Worm (Caenorhabditis elegans) whole organism, L4/young adult: ENCODE measurements around the gene C02B10.4.
"Not testable (repeated sequence)": the region's sequence is repeated elsewhere in the genome, so short reads cannot be mapped to it uniquely, and the experiment has no call there.

Experiments
- W03F9.2 ChIP-seq: fragments of 150-350 bp; optimal IDR thresholded peaks from 2 replicates; lab custom pipeline; 2014; ENCODE audit warnings: missing biosample characterization, missing genetic modification characterization
- dao-5 ChIP-seq: sonication (generic microtip); optimal IDR thresholded peaks from 2 replicates; lab custom pipeline; 2016; ENCODE audit warnings: missing genotype, missing genetic modification characterization, moderate library complexity, missing compliant biosample characterization
- him-1 ChIP-seq: sonication (generic microtip); optimal IDR thresholded peaks from 2 replicates; lab custom pipeline; 2016; ENCODE audit warnings: missing genotype, missing genetic modification reagents, missing genetic modification characterization, missing compliant biosample characterization

Gene C02B10.4

DNA sequence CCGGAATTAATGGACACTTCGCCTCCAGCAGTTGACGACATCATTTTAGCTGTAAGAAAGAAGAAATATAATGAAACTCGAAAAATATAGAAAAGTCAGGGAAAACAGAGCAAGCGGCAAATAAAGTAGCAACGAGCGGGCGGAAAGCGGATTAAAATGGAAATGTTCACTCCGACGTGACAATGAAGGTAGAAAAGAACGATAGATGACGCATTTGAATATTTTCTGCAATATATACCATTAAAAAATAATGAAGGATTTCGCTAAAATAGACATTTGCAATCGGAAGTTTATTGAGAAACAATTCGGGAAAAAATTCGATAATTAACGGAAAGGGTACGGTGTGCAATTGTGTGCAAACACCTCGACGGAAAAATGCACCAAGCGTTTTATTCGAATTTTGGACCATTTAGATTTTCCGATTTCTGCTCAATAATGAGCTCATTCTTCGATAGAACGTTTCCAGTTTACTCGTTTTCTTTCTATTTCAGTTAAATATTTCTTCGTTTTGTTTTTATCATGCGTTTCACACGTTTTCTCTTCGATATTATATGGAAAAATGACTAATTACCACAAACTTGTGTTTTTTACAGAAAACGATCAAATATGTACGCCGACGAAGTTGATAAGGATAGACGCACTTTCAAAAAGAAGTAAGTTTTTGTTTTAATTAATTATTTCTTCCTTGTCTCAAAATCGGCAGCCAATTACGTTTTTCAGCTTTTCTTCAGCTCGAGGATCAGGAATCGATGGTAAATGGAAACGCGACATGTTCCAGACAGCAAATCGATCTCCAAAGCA lies at the start of gene C02B10.4, which contains the start of gene snpn-1:
C02B10.4 (plus strand) TSS at position 594 of the 801 bp plus-strand sequence.
snpn-1 (minus strand) TSS at position 51 of the 801 bp plus-strand sequence.
- no peak for TF ChIP-seq dao-5
- peak; percentile 15 for TF ChIP-seq him-1 (tag; lab: Kevin White, UChicago)
- TF ChIP-seq W03F9.2 (tag; lab: Kevin White, UChicago) = peak; percentile 52

DNA sequence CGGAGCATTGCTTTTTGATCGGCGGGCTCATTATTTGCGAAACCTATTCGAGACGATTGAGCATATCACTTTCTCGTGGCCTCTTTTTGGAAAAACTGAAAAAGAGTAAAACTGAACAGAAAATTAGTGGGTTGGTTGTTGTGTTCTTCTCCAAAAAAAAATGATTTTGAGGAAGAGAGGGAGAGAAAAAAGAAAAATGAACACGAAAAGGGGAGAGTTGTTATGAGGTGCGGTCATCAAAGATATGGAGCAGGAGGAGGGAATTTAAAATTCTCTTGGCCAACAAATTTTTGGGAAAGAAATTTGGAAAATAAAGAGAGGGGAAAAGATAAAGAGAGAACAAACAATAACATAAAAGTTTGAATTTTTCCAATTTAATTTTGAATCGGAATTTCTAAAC lies 46.0 kb upstream of the C02B10.4 start, which contains the start of gene hot-9:
hot-9 (minus strand) TSS at position 101 of the 400 bp plus-strand sequence.
- TF ChIP-seq him-1 (tag; lab: Kevin White, UChicago) (no peak), dao-5 (no peak), W03F9.2 (tag; lab: Kevin White, UChicago) (no peak)

DNA sequence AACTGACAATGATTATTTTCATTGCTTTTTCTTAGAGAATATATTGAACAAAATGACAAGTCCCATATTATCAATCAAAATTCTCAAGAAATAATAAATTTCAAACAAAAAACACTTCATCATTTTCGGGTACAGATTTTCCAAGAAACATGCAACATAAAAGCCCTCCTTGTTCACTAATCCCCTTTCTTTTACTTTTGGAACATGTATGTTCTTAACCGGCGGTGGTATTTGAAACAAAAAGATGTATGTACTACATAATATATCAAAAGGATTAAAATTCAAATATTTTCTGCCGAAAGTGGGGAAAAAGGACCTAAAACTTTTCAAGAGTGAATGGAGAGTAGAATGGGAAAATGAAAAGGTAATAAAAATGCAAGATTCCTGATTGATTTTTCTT lies 37.1 kb upstream of the C02B10.4 start:
- no peak for TF ChIP-seq W03F9.2 (tag; lab: Kevin White, UChicago)
- no peak for TF ChIP-seq him-1 (tag; lab: Kevin White, UChicago)
- TF ChIP-seq dao-5 = no peak

DNA sequence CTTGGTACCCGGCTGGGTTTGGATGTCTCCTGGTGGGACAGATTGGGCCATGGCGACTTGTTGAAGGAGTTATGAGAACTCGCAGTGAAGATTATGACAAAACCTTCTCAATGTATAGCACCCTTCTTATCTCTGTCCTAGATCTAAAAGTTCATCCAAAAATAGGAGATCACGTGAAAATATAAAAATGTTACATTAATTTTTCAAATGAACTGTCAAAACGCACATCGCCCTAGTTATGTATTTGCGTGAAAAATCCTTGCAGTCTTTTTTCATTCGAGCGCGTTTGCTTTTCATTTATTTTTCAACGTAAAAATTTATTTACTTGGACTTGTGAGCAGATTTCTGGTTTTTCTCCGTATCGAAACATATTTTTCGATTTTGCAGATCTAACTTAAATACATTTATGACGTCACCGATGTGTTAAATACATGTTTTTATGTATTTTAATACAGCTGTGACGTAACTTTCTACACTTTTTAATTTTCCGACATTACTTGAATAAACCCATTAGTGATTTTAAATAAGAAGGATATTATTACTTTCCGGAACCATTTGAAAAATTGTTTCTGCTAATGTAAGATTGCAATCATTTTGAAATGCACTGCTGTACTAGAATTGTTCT lies 35.3 kb upstream of the C02B10.4 start, which contains the start of gene msp-55:
msp-55 (minus strand) TSS at position 51 of the 625 bp plus-strand sequence.
- TF ChIP-seq W03F9.2 (tag; lab: Kevin White, UChicago) = no peak
- TF ChIP-seq him-1 (tag; lab: Kevin White, UChicago) = no peak
- no peak for TF ChIP-seq dao-5

DNA sequence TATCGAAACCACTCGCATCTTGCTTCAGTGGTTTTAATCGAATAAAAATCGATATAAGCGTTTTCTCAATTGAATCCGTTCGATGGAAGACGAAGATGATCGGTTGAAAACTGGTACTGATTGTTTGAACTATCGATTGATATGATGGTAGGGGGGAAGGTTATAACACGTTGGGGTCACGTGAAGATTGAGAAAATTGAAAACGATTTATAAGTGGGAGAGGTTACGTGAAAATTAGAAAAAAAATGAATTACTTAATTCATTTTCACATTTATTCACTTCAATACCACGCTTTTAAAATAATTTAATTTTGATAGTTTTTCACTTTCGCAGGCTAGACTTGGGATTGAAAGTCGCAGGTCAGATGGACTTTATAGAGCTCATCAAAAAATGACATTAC lies 30.4 kb upstream of the C02B10.4 start, which contains the start of gene C09B9.7:
C09B9.7 (minus strand) TSS at position 101 of the 400 bp plus-strand sequence.
- TF ChIP-seq W03F9.2 (tag; lab: Kevin White, UChicago) = no peak

DNA sequence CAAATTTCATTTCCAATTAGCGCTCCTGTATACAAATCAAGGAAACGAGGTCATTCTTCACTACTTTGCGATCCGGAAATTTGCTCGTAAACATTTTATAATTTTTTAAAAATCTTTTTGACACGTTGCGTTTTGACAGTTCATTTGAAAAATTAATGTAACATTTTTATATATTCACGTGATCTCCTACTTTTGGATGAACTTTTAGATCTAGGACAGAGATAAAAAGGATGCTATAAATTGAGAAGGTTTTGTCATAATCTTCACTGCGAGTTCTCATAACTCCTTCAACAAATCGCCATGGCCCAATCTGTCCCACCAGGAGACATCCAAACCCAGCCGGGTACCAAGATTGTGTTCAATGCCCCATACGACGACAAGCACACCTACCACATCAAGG lies 29.1 kb upstream of the C02B10.4 start, which contains the start of gene msp-57:
msp-57 (plus strand) TSS at position 301 of the 400 bp plus-strand sequence.
- not testable (repeated sequence) for TF ChIP-seq him-1 (tag; lab: Kevin White, UChicago); W03F9.2 (tag; lab: Kevin White, UChicago); dao-5

DNA sequence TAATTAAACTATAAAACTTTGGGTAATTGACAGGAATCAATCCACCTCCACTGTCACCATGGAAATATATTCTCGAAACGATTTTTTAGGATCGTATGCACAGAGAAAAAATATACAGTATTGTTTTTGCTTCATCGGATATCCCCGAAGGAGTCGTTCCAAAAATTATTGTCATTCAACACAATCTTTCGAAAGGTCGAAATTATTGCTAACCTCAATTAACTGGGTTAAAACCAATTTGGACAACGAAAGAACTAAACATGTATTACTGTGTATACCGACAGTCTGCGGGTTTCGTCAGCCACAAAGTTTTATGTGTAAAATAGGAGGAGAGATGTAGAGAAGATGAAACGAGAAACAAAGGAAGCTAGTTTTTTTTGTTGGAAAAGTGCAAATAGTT lies 28.1 kb upstream of the C02B10.4 start:
- TF ChIP-seq dao-5 = no peak
- TF ChIP-seq him-1 (tag; lab: Kevin White, UChicago) = no peak
- no peak for TF ChIP-seq W03F9.2 (tag; lab: Kevin White, UChicago)

DNA sequence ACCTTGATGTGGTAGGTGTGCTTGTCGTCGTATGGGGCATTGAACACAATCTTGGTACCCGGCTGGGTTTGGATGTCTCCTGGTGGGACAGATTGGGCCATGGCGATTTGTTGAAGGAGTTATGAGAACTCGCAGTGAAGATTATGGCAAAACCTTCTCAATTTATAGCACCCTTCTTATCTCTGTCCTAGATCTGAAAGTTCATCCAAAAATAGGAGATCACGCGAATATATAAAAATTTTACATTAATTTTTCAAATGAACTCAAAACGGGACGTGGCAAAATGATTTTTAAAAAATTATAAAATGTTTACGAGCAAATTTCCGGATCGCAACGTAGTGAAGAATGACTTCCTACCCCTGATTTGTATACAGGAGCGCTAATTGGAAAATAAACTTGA lies 26.4 kb upstream of the C02B10.4 start, which contains the start of gene msp-53:
msp-53 (minus strand) TSS at position 101 of the 400 bp plus-strand sequence.
- not testable (repeated sequence) for TF ChIP-seq dao-5; W03F9.2 (tag; lab: Kevin White, UChicago); him-1 (tag; lab: Kevin White, UChicago)

DNA sequence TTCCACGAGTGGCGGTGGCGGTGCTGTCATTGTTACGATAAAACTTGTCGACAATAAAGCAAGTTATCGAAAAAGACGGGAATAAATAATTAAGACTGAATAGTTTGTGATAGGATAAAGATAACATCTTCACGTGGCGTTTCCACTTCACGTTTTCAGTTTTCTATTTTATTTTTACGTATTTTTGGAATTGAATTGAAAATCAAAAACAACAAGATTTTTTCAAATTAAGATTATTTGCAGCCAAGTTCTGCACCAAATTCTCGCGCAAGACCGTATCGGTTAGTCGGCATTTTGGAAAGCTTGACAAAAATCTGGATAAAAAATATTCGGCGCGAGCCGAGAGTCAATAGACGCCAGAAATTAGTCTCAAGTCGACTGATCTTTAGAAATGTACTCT lies 24.5 kb upstream of the C02B10.4 start, which contains the start of gene ttbk-2.2:
ttbk-2.2 (minus strand) TSS at position 101 of the 400 bp plus-strand sequence.
- TF ChIP-seq W03F9.2 (tag; lab: Kevin White, UChicago); him-1 (tag; lab: Kevin White, UChicago); dao-5: not testable (repeated sequence)

DNA sequence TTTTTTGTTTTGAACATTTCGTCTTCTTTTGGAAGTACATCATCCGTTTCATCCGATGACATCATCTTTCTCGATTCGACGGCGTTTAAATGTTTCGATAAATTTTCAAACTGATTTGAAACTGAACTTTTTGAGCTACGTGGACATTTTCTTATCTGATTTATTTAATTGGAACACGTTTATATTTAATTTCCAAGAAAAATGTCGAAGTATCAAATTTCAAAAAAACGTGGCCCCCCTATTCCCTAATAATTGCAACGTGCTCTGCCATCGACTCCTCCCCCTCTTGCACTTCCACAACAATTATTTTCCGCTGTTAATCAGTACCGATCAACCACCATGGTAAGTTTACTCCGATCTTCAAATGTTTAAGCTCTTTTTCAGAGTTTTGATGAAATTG lies 22.8 kb upstream of the C02B10.4 start, which contains the start of the genes R13H9.6 and rmd-6:
R13H9.6 (minus strand) TSS at position 101 of the 400 bp plus-strand sequence.
rmd-6 (plus strand) TSS at position 305 of the 400 bp plus-strand sequence.
- not testable (repeated sequence) for TF ChIP-seq W03F9.2 (tag; lab: Kevin White, UChicago); dao-5; him-1 (tag; lab: Kevin White, UChicago)

DNA sequence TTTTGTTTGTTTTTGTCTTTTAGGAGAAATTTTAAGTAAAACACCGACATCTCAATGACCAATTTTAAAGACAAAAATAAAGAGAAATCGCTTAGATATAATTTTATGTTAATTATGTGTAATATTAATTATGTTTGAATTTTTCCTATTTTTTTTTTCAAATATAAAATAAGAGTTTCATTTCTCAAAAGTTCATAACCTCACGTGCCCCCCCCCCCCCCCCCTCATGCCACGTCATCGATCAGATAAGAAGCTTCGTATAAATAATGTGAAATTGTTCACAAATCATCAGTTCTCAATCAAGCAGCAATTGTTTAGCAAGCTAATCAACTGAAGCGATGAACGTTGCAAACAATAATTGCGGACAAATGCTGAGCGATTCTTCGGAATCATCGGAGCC lies 20.8 kb upstream of the C02B10.4 start, which contains the start of gene C02B10.6:
C02B10.6 (plus strand) TSS at position 301 of the 400 bp plus-strand sequence.
- not testable (repeated sequence) for TF ChIP-seq W03F9.2 (tag; lab: Kevin White, UChicago); him-1 (tag; lab: Kevin White, UChicago); dao-5

DNA sequence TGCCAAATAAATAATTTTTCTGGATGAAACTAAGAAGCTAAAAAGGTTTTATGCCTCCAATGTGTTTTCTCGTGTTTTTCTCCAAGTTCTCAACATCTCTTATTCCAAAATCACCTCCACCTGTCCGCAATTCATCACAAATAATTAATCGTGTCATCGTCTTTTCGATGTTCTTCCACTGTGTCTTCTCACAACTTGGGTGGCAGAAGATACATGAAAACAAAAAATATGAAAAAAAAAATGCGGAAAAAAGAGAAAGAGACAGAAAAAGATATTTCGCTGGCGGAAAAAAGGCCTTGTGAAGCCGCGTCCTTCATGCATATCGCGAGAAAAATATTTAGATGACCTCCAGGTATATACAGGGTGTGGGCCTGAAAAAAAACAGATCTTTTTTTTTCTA lies 17.6 kb upstream of the C02B10.4 start:
- TF ChIP-seq W03F9.2 (tag; lab: Kevin White, UChicago) (no peak), him-1 (tag; lab: Kevin White, UChicago) (no peak), dao-5 (no peak)

DNA sequence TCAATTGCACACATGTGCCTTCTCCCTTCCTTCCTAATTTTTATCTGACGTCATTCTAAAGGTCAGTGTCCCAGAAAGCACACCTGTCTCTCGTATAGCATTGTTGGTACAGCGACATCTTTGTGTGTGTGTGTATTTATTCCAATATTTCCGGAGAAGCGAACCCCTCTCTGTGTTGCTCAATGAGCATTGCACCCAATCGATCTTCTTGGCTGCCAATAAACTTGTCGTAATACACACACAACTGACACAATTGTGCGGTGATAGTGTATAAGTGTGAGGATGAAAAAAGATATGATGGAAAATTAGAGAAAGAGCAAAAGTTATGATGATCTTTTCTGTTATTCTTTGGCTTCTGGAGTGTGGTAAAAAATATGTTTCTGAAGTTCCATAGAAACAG lies 14.8 kb upstream of the C02B10.4 start:
- TF ChIP-seq W03F9.2 (tag; lab: Kevin White, UChicago) (no peak), dao-5 (no peak), him-1 (tag; lab: Kevin White, UChicago) (no peak)
